Fruit fly (Drosophila melanogaster) whole organism, prepupa: ENCODE results near the gene Ugt37D1.

Experiments used
- CG10631 ChIP-seq: fragments of 200-800 bp; sonication (Bioruptor generic); optimal IDR thresholded peaks from 2 replicates; lab custom pipeline; 2016; ENCODE audit warnings: missing biosample characterization, missing genetic modification characterization
- CG10669 ChIP-seq: fragments of 200-800 bp; sonication (Bioruptor generic); optimal IDR thresholded peaks from 3 replicates; lab custom pipeline; 2018; ENCODE audit warnings: missing biosample characterization, mild to moderate bottlenecking, missing genetic modification characterization, moderate library complexity
- CG11294 ChIP-seq: fragments of 200-800 bp; sonication (Bioruptor generic); IDR thresholded peaks from 2 replicates; pipeline ENCODE4 v1.3.6; 2022; ENCODE audit warnings: missing biosample characterization, missing genetic modification characterization
- CG11902 ChIP-seq: fragments of 200-800 bp; sonication (Bioruptor generic); optimal IDR thresholded peaks from 3 replicates; lab custom pipeline; 2016; ENCODE audit warnings: missing biosample characterization, missing genetic modification characterization
- CG15336 ChIP-seq: fragments of 200-800 bp; sonication (Bioruptor generic); IDR thresholded peaks from 2 replicates; pipeline ENCODE4 v1.3.6; 2022; ENCODE audit warnings: missing biosample characterization, missing genetic modification characterization
- CG1621 ChIP-seq: fragments of 200-800 bp; sonication (Bioruptor generic); optimal IDR thresholded peaks from 3 replicates; lab custom pipeline; 2018; ENCODE audit warnings: missing biosample characterization, mild to moderate bottlenecking, missing genetic modification characterization
- CG32006 ChIP-seq: fragments of 200-800 bp; sonication (Bioruptor generic); optimal IDR thresholded peaks from 3 replicates; lab custom pipeline; 2017; ENCODE audit warnings: missing biosample characterization, mild to moderate bottlenecking, missing genetic modification characterization
- CG34406 ChIP-seq: fragments of 200-800 bp; sonication (Bioruptor generic); optimal IDR thresholded peaks from 3 replicates; lab custom pipeline; 2016; ENCODE audit warnings: missing biosample characterization, missing genetic modification characterization
- CG4318 ChIP-seq: fragments of 200-800 bp; sonication (Bioruptor generic); optimal IDR thresholded peaks from 3 replicates; lab custom pipeline; 2017; ENCODE audit warnings: missing biosample characterization, mild to moderate bottlenecking, missing genetic modification characterization
- CG6163 ChIP-seq: fragments of 200-800 bp; sonication (Bioruptor generic); IDR thresholded peaks from 3 replicates; pipeline ENCODE4 v1.3.6; 2022; ENCODE audit warnings: missing biosample characterization, missing genetic modification characterization
- CG6276 ChIP-seq: fragments of 200-800 bp; sonication (Bioruptor generic); optimal IDR thresholded peaks from 2 replicates; lab custom pipeline; 2017; ENCODE audit warnings: missing biosample characterization, mild to moderate bottlenecking, missing genetic modification characterization
- CG6792 ChIP-seq: fragments of 200-800 bp; sonication (Bioruptor generic); optimal IDR thresholded peaks from 3 replicates; lab custom pipeline; 2016; ENCODE audit warnings: missing biosample characterization, missing genetic modification characterization
- CG6808 ChIP-seq: fragments of 200-800 bp; sonication (Bioruptor generic); optimal IDR thresholded peaks from 3 replicates; lab custom pipeline; 2017; ENCODE audit warnings: missing biosample characterization, missing genetic modification characterization, mild to moderate bottlenecking, moderate library complexity, missing genetic modification reagents
- CG8319 ChIP-seq: fragments of 200-800 bp; sonication (Bioruptor generic); optimal IDR thresholded peaks from 3 replicates; lab custom pipeline; 2016; ENCODE audit warnings: missing biosample characterization, missing genetic modification characterization
- CG9139 ChIP-seq: fragments of 200-800 bp; sonication (Bioruptor generic); optimal IDR thresholded peaks from 3 replicates; lab custom pipeline; 2017; ENCODE audit warnings: missing biosample characterization, mild to moderate bottlenecking, missing genetic modification characterization
- Eip75B ChIP-seq: fragments of 200-800 bp; sonication (Bioruptor generic); optimal IDR thresholded peaks from 3 replicates; lab custom pipeline; 2016; ENCODE audit warnings: missing biosample characterization, missing genetic modification characterization
- Gug ChIP-seq: fragments of 200-800 bp; sonication (Bioruptor generic); IDR thresholded peaks from 2 replicates; pipeline ENCODE4 v1.3.6; 2022; ENCODE audit warnings: missing biosample characterization, missing genetic modification characterization
- Hr38 ChIP-seq: sonication (Bioruptor generic); optimal IDR thresholded peaks from 2 replicates; lab custom pipeline; 2016; ENCODE audit warnings: missing biosample characterization, missing genetic modification characterization
- Hr39 ChIP-seq: fragments of 200-800 bp; sonication (Bioruptor generic); optimal IDR thresholded peaks from 2 replicates; lab custom pipeline; 2016; ENCODE audit warnings: missing biosample characterization, missing genetic modification characterization
- Hr4 ChIP-seq: fragments of 200-800 bp; sonication (Bioruptor generic); optimal IDR thresholded peaks from 3 replicates; lab custom pipeline; 2016; ENCODE audit warnings: missing biosample characterization, missing genetic modification characterization
- Met ChIP-seq: fragments of 200-800 bp; sonication (Bioruptor generic); optimal IDR thresholded peaks from 3 replicates; lab custom pipeline; 2016; ENCODE audit warnings: missing biosample characterization, missing genetic modification characterization
- OdsH ChIP-seq: fragments of 200-800 bp; sonication (Bioruptor generic); optimal IDR thresholded peaks from 3 replicates; lab custom pipeline; 2016; ENCODE audit warnings: missing biosample characterization, missing genetic modification characterization
- Sox14 ChIP-seq: fragments of 200-800 bp; sonication (Bioruptor generic); optimal IDR thresholded peaks from 3 replicates; lab custom pipeline; 2016; ENCODE audit warnings: missing biosample characterization, missing genetic modification characterization
- Sox15 ChIP-seq: fragments of 200-800 bp; sonication (Bioruptor generic); optimal IDR thresholded peaks from 3 replicates; lab custom pipeline; 2016; ENCODE audit warnings: missing biosample characterization, missing genetic modification characterization
- achi ChIP-seq: fragments of 200-800 bp; sonication (Bioruptor generic); optimal IDR thresholded peaks from 3 replicates; lab custom pipeline; 2016; ENCODE audit warnings: missing biosample characterization, missing genetic modification characterization
- acj6 ChIP-seq: fragments of 200-800 bp; sonication (Bioruptor generic); optimal IDR thresholded peaks from 3 replicates; lab custom pipeline; 2016; ENCODE audit warnings: missing biosample characterization, missing genetic modification characterization
- cyc ChIP-seq: fragments of 200-800 bp; sonication (Bioruptor generic); optimal IDR thresholded peaks from 3 replicates; lab custom pipeline; 2016; ENCODE audit warnings: missing biosample characterization, missing genetic modification characterization
- eg ChIP-seq: fragments of 200-800 bp; sonication (Bioruptor generic); IDR thresholded peaks from 3 replicates; pipeline ENCODE4 v1.3.6; 2022; ENCODE audit warnings: missing biosample characterization, missing genetic modification characterization
- fd59A ChIP-seq: fragments of 200-800 bp; sonication (Bioruptor generic); optimal IDR thresholded peaks from 2 replicates; lab custom pipeline; 2017; ENCODE audit warnings: missing biosample characterization, mild to moderate bottlenecking, missing genetic modification characterization, missing genetic modification reagents
- fd85E ChIP-seq: fragments of 200-800 bp; sonication (Bioruptor generic); optimal IDR thresholded peaks from 3 replicates; lab custom pipeline; 2016; ENCODE audit warnings: missing biosample characterization, missing genetic modification characterization
- lz ChIP-seq: fragments of 200-800 bp; sonication (Bioruptor generic); optimal IDR thresholded peaks from 3 replicates; lab custom pipeline; 2016; ENCODE audit warnings: missing biosample characterization, missing genetic modification characterization
- salr ChIP-seq, 2 experiments: fragments of 200-800 bp; sonication (Bioruptor generic); optimal IDR thresholded peaks; 3 replicates each; lab custom pipeline; 2016 to 2018; ENCODE audit warnings: missing biosample characterization in 2 of 2, missing genetic modification characterization in 2 of 2, mild to moderate bottlenecking in 1 of 2
- spab ChIP-seq: fragments of 200-800 bp; sonication (Bioruptor generic); optimal IDR thresholded peaks from 2 replicates; lab custom pipeline; 2017; ENCODE audit warnings: missing biosample characterization, mild to moderate bottlenecking, missing genetic modification characterization, missing genetic modification reagents
- ss ChIP-seq, 2 experiments: fragments of 200-800 bp; sonication (Bioruptor generic); optimal IDR thresholded peaks; 2 replicates in 1 of 2; 3 replicates in 1 of 2; lab custom pipeline; 2017 to 2018; ENCODE audit warnings: mild to moderate bottlenecking in 2 of 2, missing biosample characterization in 2 of 2, missing genetic modification characterization in 2 of 2, moderate library complexity in 1 of 2
- svp ChIP-seq: fragments of 200-800 bp; sonication (Bioruptor generic); peaks from one replicate; lab custom pipeline; 2016; ENCODE audit warnings: missing biosample characterization, missing genetic modification characterization
- vri ChIP-seq: fragments of 200-800 bp; sonication (Bioruptor generic); optimal IDR thresholded peaks from 3 replicates; lab custom pipeline; 2016; ENCODE audit warnings: missing biosample characterization, mild to moderate bottlenecking, missing genetic modification characterization

Gene Ugt37D1

DNA sequence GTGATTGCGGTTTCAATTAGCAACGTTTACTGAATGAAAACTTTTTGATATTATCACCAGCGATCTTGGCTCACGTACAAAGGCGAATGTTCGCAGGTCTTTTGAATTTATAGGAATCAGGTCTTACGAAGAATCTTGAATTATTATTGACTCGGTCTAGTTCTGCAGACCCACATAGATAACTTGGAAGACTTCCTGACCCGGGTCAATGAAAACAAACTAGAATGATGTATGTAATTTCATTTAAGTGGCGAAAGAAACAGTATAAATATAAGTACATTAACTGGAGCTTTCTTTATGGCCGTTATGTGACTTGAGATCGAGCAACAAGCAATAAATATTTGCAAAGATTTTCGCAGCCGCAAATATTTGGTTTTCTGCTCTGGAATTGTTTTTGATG is 35.6 kb downstream of the Ugt37D1 start, which contains the start of gene CG13282:
Gene CG13282, minus strand, starts transcription at position 101 of the 400 bp plus-strand sequence.
- no peak for TF ChIP-seq Sox14 (GFP tag; lab: Kevin White, UChicago)
- no peak for TF ChIP-seq salr (GFP tag; optimal IDR thresholded peaks at IDR 0.05; lab: Kevin White, UChicago)
- no peak for TF ChIP-seq Sox15 (GFP tag; lab: Kevin White, UChicago)
- no peak for TF ChIP-seq vri (GFP tag; lab: Kevin White, UChicago)
- no peak for TF ChIP-seq CG1621
- TF ChIP-seq acj6 = no peak
- no peak for TF ChIP-seq CG15336 (GFP tag; lab: Robert Waterston, UW)
- TF ChIP-seq lz (GFP tag; lab: Kevin White, UChicago) = no peak
- TF ChIP-seq spab = no peak
- TF ChIP-seq CG11902 = no peak
- TF ChIP-seq ss (GFP tag; optimal IDR thresholded peaks at IDR 0.05; lab: Kevin White, UChicago) = no peak
- TF ChIP-seq Hr39 (GFP tag; lab: Kevin White, UChicago) = no peak
- TF ChIP-seq CG4318 (GFP tag; lab: Kevin White, UChicago) = no peak
- no peak for TF ChIP-seq CG6163
- no peak for TF ChIP-seq CG8319
- no peak for TF ChIP-seq Met (GFP tag; lab: Kevin White, UChicago)
- TF ChIP-seq CG6792 (GFP tag; lab: Kevin White, UChicago) = no peak

DNA sequence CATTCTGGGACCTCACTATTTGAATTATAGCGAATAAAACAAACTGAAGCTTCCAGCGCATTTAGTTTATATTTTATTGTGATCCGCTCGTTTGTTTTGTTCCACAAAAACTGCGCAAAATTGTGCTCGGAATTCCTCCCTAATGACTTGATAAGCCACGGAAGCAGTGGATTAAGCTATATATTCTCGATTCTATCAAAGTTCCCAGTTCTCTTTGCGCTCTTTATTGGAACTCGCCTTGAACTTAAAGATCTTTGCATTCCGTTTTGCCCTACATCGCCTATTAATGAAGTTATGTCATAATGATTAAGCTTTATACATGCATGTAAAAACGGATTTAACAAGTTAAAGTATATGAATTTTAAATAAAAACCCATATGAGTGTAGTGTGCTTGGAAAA is 38.3 kb downstream of the Ugt37D1 start, which contains the start of gene Nepl9:
Gene Nepl9, minus strand, starts transcription at position 101 of the 400 bp plus-strand sequence.
- no peak for TF ChIP-seq Gug
- no peak for TF ChIP-seq CG9139
- no peak for TF ChIP-seq Hr38 (GFP tag; lab: Kevin White, UChicago)
- TF ChIP-seq svp (GFP tag; lab: Kevin White, UChicago) = no peak
- TF ChIP-seq CG4318 (GFP tag; lab: Kevin White, UChicago) = no peak
- no peak for TF ChIP-seq CG6276 (GFP tag; lab: Kevin White, UChicago)
- TF ChIP-seq CG34406 (GFP tag; lab: Kevin White, UChicago) = no peak

DNA sequence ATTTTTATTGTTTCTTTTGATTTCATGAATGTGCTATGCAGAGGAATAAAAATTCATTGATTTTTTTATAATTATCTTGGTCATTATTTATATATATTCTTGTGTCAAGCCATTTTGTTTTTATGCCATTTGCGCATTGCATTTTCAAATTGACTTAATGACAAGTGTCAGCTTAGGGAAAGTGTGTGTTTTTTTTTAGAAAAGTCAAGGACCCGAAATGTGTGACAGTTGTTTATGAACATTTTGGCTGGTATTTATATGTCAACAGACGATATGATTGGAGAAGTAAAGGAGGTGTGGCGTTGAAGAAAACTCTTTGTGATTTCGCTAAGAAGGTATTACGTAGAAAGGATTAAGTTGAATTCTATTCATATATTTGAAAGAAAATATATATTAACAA is 38.8 kb downstream of the Ugt37D1 start, which contains the start of the genes SclA and SclB:
Gene SclA, plus strand, starts transcription at position 301 of the 400 bp plus-strand sequence.
Gene SclB, plus strand, starts transcription at position 301 of the 400 bp plus-strand sequence.
- no peak for TF ChIP-seq Eip75B (GFP tag; lab: Kevin White, UChicago)
- TF ChIP-seq CG11294 = no peak
- TF ChIP-seq fd59A (GFP tag; lab: Kevin White, UChicago) = no peak
- TF ChIP-seq CG8319 = no peak
- TF ChIP-seq cyc (GFP tag; lab: Kevin White, UChicago) = no peak
- no peak for TF ChIP-seq acj6

DNA sequence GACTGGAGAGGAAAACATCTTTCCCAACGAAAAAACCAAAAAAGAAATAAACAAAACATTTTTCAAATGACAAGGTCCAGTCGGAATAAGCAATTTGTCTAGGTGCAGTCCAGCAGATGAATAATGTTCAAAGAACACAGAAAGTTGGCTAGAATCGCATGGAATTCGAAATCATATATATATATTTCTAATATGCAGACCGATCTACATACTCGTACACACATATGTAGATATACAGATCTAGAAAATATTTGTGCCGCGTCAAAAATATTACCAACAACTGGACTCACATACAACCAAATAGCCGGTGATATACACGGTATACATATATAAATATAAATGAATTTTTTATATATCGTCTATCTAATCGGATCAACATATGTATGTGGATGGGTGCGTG is 40.8 kb downstream of the Ugt37D1 start:
- no peak for TF ChIP-seq OdsH
- no peak for TF ChIP-seq Met (GFP tag; lab: Kevin White, UChicago)
- TF ChIP-seq CG6808 = no peak
- no peak for TF ChIP-seq fd85E
- no peak for TF ChIP-seq eg (GFP tag; lab: Robert Waterston, UW)
- no peak for TF ChIP-seq CG10631 (GFP tag; lab: Kevin White, UChicago)
- no peak for TF ChIP-seq svp (GFP tag; lab: Kevin White, UChicago)
- no peak for TF ChIP-seq Eip75B (GFP tag; lab: Kevin White, UChicago)
- no peak for TF ChIP-seq achi (GFP tag; lab: Kevin White, UChicago)
- no peak for TF ChIP-seq Hr4 (GFP tag; lab: Kevin White, UChicago)
- no peak for TF ChIP-seq CG32006 (GFP tag; lab: Kevin White, UChicago)
- no peak for TF ChIP-seq CG10669 (GFP tag; lab: Kevin White, UChicago)
- no peak for TF ChIP-seq CG9139
